Fruit fly (Drosophila melanogaster) whole organism, embryonic: Measurements from ENCODE around the gene CG13850.
A peak's percentile ranks its signal among the peaks of the same experiment; 100 is the strongest.

ENCODE experiments used
- Atf6 ChIP-seq: fragments of 200-800 bp; sonication (Bioruptor generic); IDR thresholded peaks from 2 replicates; pipeline ENCODE4 v1.3.6; 2022; ENCODE audit warnings: missing biosample characterization, missing genetic modification characterization
- CG10274 ChIP-seq: fragments of 200-800 bp; sonication (Bioruptor generic); optimal IDR thresholded peaks from 3 replicates; lab custom pipeline; 2017; ENCODE audit warnings: missing biosample characterization, mild to moderate bottlenecking, missing genetic modification characterization
- CG12104 ChIP-seq: fragments of 200-800 bp; sonication (Bioruptor generic); optimal IDR thresholded peaks from 3 replicates; lab custom pipeline; 2016; ENCODE audit warnings: missing biosample characterization, missing genetic modification characterization
- CG1603 ChIP-seq: fragments of 200-800 bp; sonication (Bioruptor generic); optimal IDR thresholded peaks from 2 replicates; lab custom pipeline; 2019; ENCODE audit warnings: missing biosample characterization, mild to moderate bottlenecking, missing genetic modification characterization, moderate library complexity
- CG1647 ChIP-seq: fragments of 200-800 bp; sonication (Bioruptor generic); optimal IDR thresholded peaks from 3 replicates; lab custom pipeline; 2016; ENCODE audit warnings: missing biosample characterization, missing genetic modification characterization
- CG16779 ChIP-seq: fragments of 200-800 bp; sonication (Bioruptor generic); IDR thresholded peaks from 2 replicates; pipeline ENCODE4 v1.3.6; 2022; ENCODE audit warnings: missing biosample characterization, missing genetic modification characterization
- CG1832 ChIP-seq: fragments of 200-800 bp; sonication (Bioruptor generic); optimal IDR thresholded peaks from 2 replicates; lab custom pipeline; 2017; ENCODE audit warnings: missing biosample characterization, mild to moderate bottlenecking, missing genetic modification characterization, inconsistent platforms
- CG2712 ChIP-seq: fragments of 200-800 bp; optimal IDR thresholded peaks from 3 replicates; lab custom pipeline; 2019; ENCODE audit warnings: missing biosample characterization, mild to moderate bottlenecking, missing genetic modification characterization, moderate library complexity
- CG2875 ChIP-seq: fragments of 200-800 bp; sonication (Bioruptor generic); optimal IDR thresholded peaks from 2 replicates; lab custom pipeline; 2017; ENCODE audit warnings: missing biosample characterization, mild to moderate bottlenecking, missing genetic modification characterization, missing genetic modification reagents
- CG33213 ChIP-seq: fragments of 200-800 bp; sonication (Bioruptor generic); optimal IDR thresholded peaks from 3 replicates; lab custom pipeline; 2016; ENCODE audit warnings: missing biosample characterization, missing genetic modification characterization
- CG4730 ChIP-seq: fragments of 200-800 bp; sonication (Bioruptor generic); IDR thresholded peaks from 2 replicates; pipeline ENCODE4 v1.3.6; 2022; ENCODE audit warnings: missing biosample characterization, missing genetic modification characterization
- CG6175 ChIP-seq: fragments of 200-800 bp; sonication (Bioruptor generic); IDR thresholded peaks from 3 replicates; pipeline ENCODE4 v1.3.6; 2022; ENCODE audit warnings: missing biosample characterization, missing genetic modification characterization
- CG6765 ChIP-seq: fragments of 200-800 bp; sonication (Bioruptor generic); optimal IDR thresholded peaks from 3 replicates; lab custom pipeline; 2017; ENCODE audit warnings: missing biosample characterization, mild to moderate bottlenecking, missing genetic modification characterization
- CG6854 ChIP-seq: fragments of 200-800 bp; sonication (Bioruptor generic); optimal IDR thresholded peaks from 3 replicates; lab custom pipeline; 2017; ENCODE audit warnings: missing biosample characterization, mild to moderate bottlenecking, missing genetic modification characterization
- CG7357 ChIP-seq: fragments of 200-800 bp; sonication (Bioruptor generic); IDR thresholded peaks from 3 replicates; pipeline ENCODE4 v1.3.6; 2022; ENCODE audit warnings: missing biosample characterization, missing genetic modification characterization
- CG7745 ChIP-seq: fragments of 200-800 bp; sonication (Bioruptor generic); optimal IDR thresholded peaks from 2 replicates; lab custom pipeline; 2018; ENCODE audit warnings: missing biosample characterization, mild to moderate bottlenecking, missing genetic modification characterization, moderate library complexity
- CG9437 ChIP-seq: fragments of 200-800 bp; sonication (Bioruptor generic); optimal IDR thresholded peaks from 2 replicates; lab custom pipeline; 2018; ENCODE audit warnings: missing biosample characterization, mild to moderate bottlenecking, missing genetic modification characterization
- CG9609 ChIP-seq: fragments of 200-800 bp; sonication (Bioruptor generic); optimal IDR thresholded peaks from 3 replicates; lab custom pipeline; 2016; ENCODE audit warnings: missing biosample characterization, missing genetic modification characterization
- CG9727 ChIP-seq: fragments of 200-800 bp; sonication (Bioruptor generic); optimal IDR thresholded peaks from 3 replicates; lab custom pipeline; 2017; ENCODE audit warnings: missing biosample characterization, mild to moderate bottlenecking, missing genetic modification characterization
- CG9797 ChIP-seq: fragments of 200-800 bp; sonication (Bioruptor generic); optimal IDR thresholded peaks from 3 replicates; lab custom pipeline; 2018; ENCODE audit warnings: missing biosample characterization, mild to moderate bottlenecking, missing genetic modification characterization
- Camta ChIP-seq: fragments of 200-800 bp; sonication (Bioruptor generic); optimal IDR thresholded peaks from 2 replicates; lab custom pipeline; 2016; ENCODE audit warnings: missing biosample characterization, missing genetic modification characterization
- Chrac-16 ChIP-seq: fragments of 200-800 bp; sonication (Bioruptor generic); optimal IDR thresholded peaks from 3 replicates; lab custom pipeline; 2016; ENCODE audit warnings: missing biosample characterization, missing genetic modification characterization
- D ChIP-seq, 2 experiments: fragments of 200-800 bp in 1 of 2; fragments of >200 bp in 1 of 2; sonication (Bioruptor generic) in 1 of 2; optimal IDR thresholded peaks; 2 replicates in 1 of 2; 3 replicates in 1 of 2; lab custom pipeline; 2017; ENCODE audit warnings: mild to moderate bottlenecking in 1 of 2, missing biosample characterization in 1 of 2, missing genetic modification characterization in 1 of 2, missing genetic modification reagents in 1 of 2
- D19B ChIP-seq: fragments of 200-800 bp; sonication (Bioruptor generic); optimal IDR thresholded peaks from 2 replicates; lab custom pipeline; 2017; ENCODE audit warnings: missing biosample characterization, mild to moderate bottlenecking, missing genetic modification characterization
- Fer2 ChIP-seq: fragments of 200-800 bp; sonication (Bioruptor generic); optimal IDR thresholded peaks from 2 replicates; lab custom pipeline; 2018; ENCODE audit warnings: missing biosample characterization, mild to moderate bottlenecking, missing genetic modification characterization, moderate library complexity
- H15 ChIP-seq: fragments of 200-800 bp; sonication (Bioruptor generic); IDR thresholded peaks from 3 replicates; pipeline ENCODE4 v1.3.6; 2022; ENCODE audit warnings: missing biosample characterization, missing genetic modification characterization
- HLH4C ChIP-seq: fragments of 200-800 bp; sonication (Bioruptor generic); IDR thresholded peaks from 3 replicates; pipeline ENCODE4 v1.3.6; 2022; ENCODE audit warnings: missing biosample characterization, missing genetic modification characterization; ENCODE audit not compliant: partially characterized antibody
- HLH54F ChIP-seq: fragments of 200-800 bp; sonication (Bioruptor generic); optimal IDR thresholded peaks from 3 replicates; lab custom pipeline; 2016; ENCODE audit warnings: missing biosample characterization, missing genetic modification characterization
- Hand ChIP-seq: fragments of 200-800 bp; sonication (Bioruptor generic); optimal IDR thresholded peaks from 2 replicates; lab custom pipeline; 2017; ENCODE audit warnings: mild to moderate bottlenecking, missing biosample characterization, missing genetic modification reagents, missing genetic modification characterization
- Hey ChIP-seq: fragments of 200-800 bp; sonication (Bioruptor generic); optimal IDR thresholded peaks from 3 replicates; lab custom pipeline; 2018; ENCODE audit warnings: missing biosample characterization, mild to moderate bottlenecking, missing genetic modification characterization
- Hr78 ChIP-seq, 2 experiments: fragments of 200-800 bp in 1 of 2; fragments of >200 bp in 1 of 2; sonication (Bioruptor generic) in 1 of 2; optimal IDR thresholded peaks; 2 replicates each; lab custom pipeline; 2017 to 2019; ENCODE audit warnings: missing biosample characterization in 2 of 2, missing genetic modification characterization in 2 of 2, mild to moderate bottlenecking in 1 of 2, moderate library complexity in 1 of 2
- Lpt ChIP-seq: fragments of >200 bp; optimal IDR thresholded peaks from 2 replicates; lab custom pipeline; 2018; ENCODE audit warnings: missing biosample characterization, missing genetic modification characterization
- PHDP ChIP-seq: fragments of 200-800 bp; sonication (Bioruptor generic); optimal IDR thresholded peaks from 3 replicates; lab custom pipeline; 2018; ENCODE audit warnings: missing biosample characterization, mild to moderate bottlenecking, missing genetic modification characterization, moderate library complexity
- Six4 ChIP-seq: fragments of 200-800 bp; sonication (Bioruptor generic); optimal IDR thresholded peaks from 2 replicates; lab custom pipeline; 2016; ENCODE audit warnings: missing biosample characterization, missing genetic modification characterization
- TFAM ChIP-seq: fragments of 200-800 bp; sonication (Bioruptor generic); optimal IDR thresholded peaks from 2 replicates; lab custom pipeline; 2017; ENCODE audit warnings: missing biosample characterization, missing genetic modification characterization, inconsistent platforms
- br ChIP-seq: fragments of >200 bp; optimal IDR thresholded peaks from 2 replicates; lab custom pipeline; 2017
- cad ChIP-seq: fragments of >200 bp; optimal IDR thresholded peaks from 2 replicates; lab custom pipeline; 2017; ENCODE audit warnings: missing biosample characterization, missing genetic modification characterization
- crol ChIP-seq: fragments of 200-800 bp; sonication (Bioruptor generic); IDR thresholded peaks from 2 replicates; pipeline ENCODE4 v1.3.6; 2022; ENCODE audit warnings: missing biosample characterization, missing genetic modification characterization
- grau ChIP-seq: fragments of 200-800 bp; optimal IDR thresholded peaks from 3 replicates; lab custom pipeline; 2019; ENCODE audit warnings: missing biosample characterization, mild to moderate bottlenecking, missing genetic modification characterization, moderate library complexity
- h ChIP-seq: fragments of >200 bp; optimal IDR thresholded peaks from 2 replicates; lab custom pipeline; 2017
- mirr ChIP-seq: fragments of 200-800 bp; sonication (Bioruptor generic); optimal IDR thresholded peaks from 3 replicates; lab custom pipeline; 2018; ENCODE audit warnings: missing biosample characterization, mild to moderate bottlenecking, missing genetic modification characterization
- nau ChIP-seq: fragments of 200-800 bp; sonication (Bioruptor generic); optimal IDR thresholded peaks from 3 replicates; lab custom pipeline; 2017; ENCODE audit warnings: missing biosample characterization, mild to moderate bottlenecking, missing genetic modification characterization, missing genetic modification reagents
- nerfin-1 ChIP-seq: fragments of 200-800 bp; sonication (Bioruptor generic); optimal IDR thresholded peaks from 3 replicates; lab custom pipeline; 2019; ENCODE audit warnings: missing biosample characterization, mild to moderate bottlenecking, missing genetic modification characterization, moderate library complexity
- odd ChIP-seq: fragments of 200-800 bp; sonication (Bioruptor generic); optimal IDR thresholded peaks from 2 replicates; lab custom pipeline; 2017; ENCODE audit warnings: missing biosample characterization, mild to moderate bottlenecking, missing genetic modification characterization
- org-1 ChIP-seq: fragments of 200-800 bp; sonication (Bioruptor generic); optimal IDR thresholded peaks from 2 replicates; lab custom pipeline; 2017; ENCODE audit warnings: missing biosample characterization, missing genetic modification characterization
- prd ChIP-seq, 3 experiments: fragments of >200 bp in 2 of 3; fragments of 200-800 bp in 1 of 3; sonication (Bioruptor generic) in 1 of 3; optimal IDR thresholded peaks in 2 of 3; IDR thresholded peaks in 1 of 3; 2 replicates in 2 of 3; 3 replicates in 1 of 3; pipeline versions ENCODE4 v1.3.6 to Lab custom; 2017 to 2022; ENCODE audit warnings: missing biosample characterization in 1 of 3, missing genetic modification characterization in 1 of 3
- row ChIP-seq: fragments of 200-800 bp; sonication (Bioruptor generic); IDR thresholded peaks from 3 replicates; pipeline ENCODE4 v1.3.6; 2022; ENCODE audit warnings: missing biosample characterization, missing genetic modification characterization
- twi ChIP-seq: fragments of 200-800 bp; optimal IDR thresholded peaks from 2 replicates; lab custom pipeline; 2019; ENCODE audit warnings: missing biosample characterization, mild to moderate bottlenecking, missing genetic modification characterization, moderate library complexity
- wor ChIP-seq: fragments of 200-800 bp; sonication (Bioruptor generic); IDR thresholded peaks from 2 replicates; pipeline ENCODE4 v1.3.6; 2022; ENCODE audit warnings: missing biosample characterization, missing genetic modification characterization
- yki ChIP-seq: fragments of >200 bp; optimal IDR thresholded peaks from 3 replicates; lab custom pipeline; 2018
- zen ChIP-seq: fragments of 200-800 bp; sonication (Bioruptor generic); optimal IDR thresholded peaks from 3 replicates; lab custom pipeline; 2018; ENCODE audit warnings: missing biosample characterization, mild to moderate bottlenecking, missing genetic modification characterization, moderate library complexity

The CG13850 gene

dm6 chr3R:22447874-22448254 lies 37.1 kb upstream of the CG13850 start, which contains the start of gene CG34376 (continued):
- TF ChIP-seq twi (tag; lab: Kevin White, UChicago) (no peak), CG10274 (no peak), CG1832 (no peak), Fer2 (tag; lab: Kevin White, UChicago) (no peak), CG6765 (GFP tag; lab: Kevin White, UChicago) (peak; percentile 28), CG9437 (GFP tag; lab: Kevin White, UChicago) (peak; percentile 76), D19B (GFP tag; lab: Kevin White, UChicago) (no peak), Lpt (GFP tag; lab: Kevin White, UChicago) (no peak), CG12104 (GFP tag; lab: Kevin White, UChicago) (peak; percentile 2), Chrac-16 (GFP tag; lab: Kevin White, UChicago) (no peak), Hand (GFP tag; lab: Kevin White, UChicago) (no peak), H15 (GFP tag; lab: Robert Waterston, UW) (no peak), br (lab: Kevin White, UChicago) (no peak), nerfin-1 (tag; lab: Kevin White, UChicago) (peak; percentile 34), odd (GFP tag; lab: Kevin White, UChicago) (peak; percentile 29), CG2712 (tag; lab: Kevin White, UChicago) (peak; percentile 29), PHDP (tag; lab: Kevin White, UChicago) (peak; percentile 49), h (no peak), Hey (tag; lab: Kevin White, UChicago) (no peak), CG1603 (tag; lab: Kevin White, UChicago) (peak; percentile 72), yki (lab: Kevin White, UChicago) (no peak), CG9797 (GFP tag; lab: Kevin White, UChicago) (peak; percentile 79), HLH54F (GFP tag; lab: Kevin White, UChicago) (no peak), CG4730 (GFP tag; lab: Robert Waterston, UW) (peak; percentile 58; the same call in 1 of the 2 replicates), CG9609 (GFP tag; lab: Kevin White, UChicago) (no peak), CG9727 (GFP tag; lab: Kevin White, UChicago) (peak; percentile 48), row (GFP tag; lab: Robert Waterston, UW) (peak; percentile 57), CG6175 (no peak), CG7357 (GFP tag; lab: Robert Waterston, UW) (peak; percentile 58; the same call in 1 of the 3 replicates), org-1 (no peak), wor (no peak), CG33213 (peak; percentile 36), D (optimal IDR thresholded peaks at IDR 0.05; lab: Kevin White, UChicago) (no peak), D (GFP tag; optimal IDR thresholded peaks at IDR 0.05; lab: Kevin White, UChicago) (no peak), prd (optimal IDR thresholded peaks at IDR 0.05; lab: Kevin White, UChicago) (no peak), prd (GFP tag; IDR thresholded peaks at IDR 0.05; lab: Robert Waterston, UW) (0 out of 3 replicates have a peak, but pooled peaks have one; percentile 4), TFAM (GFP tag; lab: Kevin White, UChicago) (no peak), Six4 (GFP tag; lab: Kevin White, UChicago) (no peak), grau (tag; lab: Kevin White, UChicago) (peak; percentile 41), CG6854 (GFP tag; lab: Kevin White, UChicago) (no peak), CG2875 (peak; percentile 6), nau (GFP tag; lab: Kevin White, UChicago) (peak; percentile 29), HLH4C (GFP tag; lab: Robert Waterston, UW) (peak; percentile 39; the same call in 2 of the 3 replicates), Hr78 (GFP tag; optimal IDR thresholded peaks at IDR 0.05; lab: Kevin White, UChicago) (peak in 1 of 2 experiments; percentile 33), Atf6 (no peak), CG7745 (tag; lab: Kevin White, UChicago) (no peak), CG16779 (no peak), Camta (GFP tag; lab: Kevin White, UChicago) (no peak), CG1647 (GFP tag; lab: Kevin White, UChicago) (peak; percentile 1), crol (GFP tag; lab: Robert Waterston, UW) (peak; percentile 100), mirr (GFP tag; lab: Kevin White, UChicago) (peak; percentile 85), zen (tag; lab: Kevin White, UChicago) (no peak), cad (no peak)
